Worm (Caenorhabditis elegans): ENCODE results near the gene F10C2.3.

The F10C2.3 gene

DNA sequence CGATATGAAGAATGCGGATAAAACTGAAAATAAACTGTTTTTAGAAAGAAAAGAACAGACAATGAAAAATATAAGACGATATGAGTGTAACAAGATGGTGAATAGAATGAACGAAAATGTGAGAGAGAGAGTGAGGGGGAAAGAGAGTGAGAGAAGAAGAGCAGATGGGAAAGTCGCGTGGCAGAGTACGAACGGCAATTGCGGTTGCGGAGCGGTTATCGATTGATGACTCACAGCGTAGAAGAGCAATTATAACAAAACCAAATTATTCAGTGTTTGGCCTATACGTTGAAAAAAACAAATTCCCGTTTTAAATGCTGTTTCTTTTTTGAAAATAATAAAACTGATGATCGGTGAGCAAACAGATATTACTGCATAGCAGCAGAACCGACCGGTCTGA lies 45.2 kb downstream of the F10C2.3 start, which contains the start of gene pqn-53 (continued):
- TF ChIP-seq ZK185.1 (tag; optimal IDR thresholded peaks at IDR 0.05; ENCODE audit: poor library complexity, severe bottlenecking) (peak; percentile 8), C06A6.2 (GFP tag; conservative IDR thresholded peaks at IDR 0.05) (no peak), F23B12.7 (tag; optimal IDR thresholded peaks at IDR 0.05; ENCODE audit: insufficient read depth) (no peak), hlh-12 (tag; optimal IDR thresholded peaks at IDR 0.05) (no peak), zim-3 (tag; optimal IDR thresholded peaks at IDR 0.05) (no peak), hsf-1 (GFP tag; IDR thresholded peaks at IDR 0.05) (no peak), ztf-22 (GFP tag; optimal IDR thresholded peaks at IDR 0.05) (no peak), bed-2 (GFP tag; IDR thresholded peaks at IDR 0.05) (no peak), cebp-1 (GFP tag; IDR thresholded peaks at IDR 0.05) (no peak), cebp-1 (tag; optimal IDR thresholded peaks at IDR 0.05) (peak; percentile 36), egl-18 (GFP tag; IDR thresholded peaks at IDR 0.05) (no peak), lsl-1 (GFP tag; optimal IDR thresholded peaks at IDR 0.05) (no peak), K11D2.4 (GFP tag; IDR thresholded peaks at IDR 0.05) (no peak), lin-54 (GFP tag; optimal IDR thresholded peaks at IDR 0.05) (peak; percentile 23), lin-40 (tag; optimal IDR thresholded peaks at IDR 0.05) (no peak)

- TF ChIP-seq snpc-3.4 (tag; optimal IDR thresholded peaks at IDR 0.05) (peak; percentile 24), C17E4.6 (GFP tag; IDR thresholded peaks at IDR 0.05) (no peak), efl-1 (GFP tag; optimal IDR thresholded peaks at IDR 0.05) (no peak), K11D2.4 (GFP tag; IDR thresholded peaks at IDR 0.05) (0 out of 2 replicates have a peak, but pooled peaks have one; percentile 18), dpl-1 (GFP tag; optimal IDR thresholded peaks at IDR 0.05) (peak; percentile 20), egrh-3 (GFP tag; IDR thresholded peaks at IDR 0.05) (no peak), ztf-25 (GFP tag; IDR thresholded peaks at IDR 0.05) (no peak), nhr-27 (tag; optimal IDR thresholded peaks at IDR 0.05) (no peak), mxl-1 (tag; optimal IDR thresholded peaks at IDR 0.05) (no peak), F23B12.7 (tag; optimal IDR thresholded peaks at IDR 0.05; ENCODE audit: insufficient read depth) (peak; percentile 64), rcor-1 (GFP tag; IDR thresholded peaks at IDR 0.05) (no peak), T26A5.8 (tag; optimal IDR thresholded peaks at IDR 0.05) (no peak), lsl-1 (GFP tag; optimal IDR thresholded peaks at IDR 0.05) (peak; percentile 86), xnd-1 (tag; optimal IDR thresholded peaks at IDR 0.05) (no peak), ztf-18 (tag; optimal IDR thresholded peaks at IDR 0.05) (no peak), unc-130 (GFP tag; optimal IDR thresholded peaks at IDR 0.05) (no peak), unc-62 (GFP tag; optimal IDR thresholded peaks at IDR 0.05) (no peak), atf-7 (tag; optimal IDR thresholded peaks at IDR 0.05) (no peak), Y53G8AR.9 (GFP tag; conservative IDR thresholded peaks at IDR 0.05) (no peak), pbrm-1 (GFP tag; IDR thresholded peaks at IDR 0.05) (0 out of 2 replicates have a peak, but pooled peaks have one; percentile 37), F33H1.4 (GFP tag; IDR thresholded peaks at IDR 0.05) (0 out of 2 replicates have a peak, but pooled peaks have one; percentile 15), dox-1 (GFP tag; IDR thresholded peaks at IDR 0.05) (peak; percentile 29; the same call in 1 of the 2 replicates), snpc-4 (GFP tag; optimal IDR thresholded peaks at IDR 0.05) (no peak), snpc-4 (tag; optimal IDR thresholded peaks at IDR 0.05) (peak in 1 of 4 experiments; percentile 49), lin-54 (GFP tag; optimal IDR thresholded peaks at IDR 0.05) (no peak), mcd-1 (GFP tag; IDR thresholded peaks at IDR 0.05) (no peak)
Observed at ce11 chrV:12065859-12066258, 45.7 kb downstream of the F10C2.3 start.

ce11 chrV:12068437-12068836 lies 48.3 kb downstream of the F10C2.3 start, which contains the start of gene kmo-2:
Gene kmo-2 (minus strand): TSS chrV:12068537.
- TF ChIP-seq sea-2 (GFP tag; IDR thresholded peaks at IDR 0.05) (no peak), ccch-3 (GFP tag; optimal IDR thresholded peaks at IDR 0.05) (no peak), K11D2.4 (GFP tag; IDR thresholded peaks at IDR 0.05) (no peak), Y56A3A.18 (GFP tag; IDR thresholded peaks at IDR 0.05) (no peak), lsy-27 (tag; optimal IDR thresholded peaks at IDR 0.05; ENCODE audit: borderline replicate concordance, insufficient read depth) (no peak), B0035.1 (tag; optimal IDR thresholded peaks at IDR 0.05) (no peak), dpl-1 (GFP tag; optimal IDR thresholded peaks at IDR 0.05) (no peak), ZK185.1 (tag; optimal IDR thresholded peaks at IDR 0.05; ENCODE audit: poor library complexity, severe bottlenecking) (no peak)

Measured in whole organism, young adult.